Fruit fly (Drosophila melanogaster) whole organism, embryonic: ENCODE results near the gene fiz.

Experiments used
- Abd-B ChIP-seq: fragments of 200-800 bp; sonication (Bioruptor generic); optimal IDR thresholded peaks from 2 replicates; lab custom pipeline; 2018; ENCODE audit warnings: missing biosample characterization, mild to moderate bottlenecking, missing genetic modification characterization, moderate library complexity
- Antp ChIP-seq: fragments of 200-800 bp; sonication (Bioruptor generic); optimal IDR thresholded peaks from 3 replicates; lab custom pipeline; 2016; ENCODE audit warnings: missing biosample characterization, missing genetic modification characterization
- Blimp-1 ChIP-seq: fragments of 200-800 bp; sonication (Bioruptor generic); optimal IDR thresholded peaks from 3 replicates; lab custom pipeline; 2018; ENCODE audit warnings: missing biosample characterization, missing genetic modification characterization, mild to moderate bottlenecking, moderate library complexity, missing genetic modification reagents
- CG10274 ChIP-seq: fragments of 200-800 bp; sonication (Bioruptor generic); optimal IDR thresholded peaks from 3 replicates; lab custom pipeline; 2017; ENCODE audit warnings: missing biosample characterization, mild to moderate bottlenecking, missing genetic modification characterization
- CG10462 ChIP-seq: fragments of 200-800 bp; sonication (Bioruptor generic); optimal IDR thresholded peaks from 2 replicates; lab custom pipeline; 2016; ENCODE audit warnings: missing biosample characterization, missing genetic modification characterization
- CG11695 ChIP-seq: fragments of 200-800 bp; sonication (Bioruptor generic); IDR thresholded peaks from 3 replicates; pipeline ENCODE4 v1.3.6; 2022; ENCODE audit warnings: missing biosample characterization, missing genetic modification characterization
- CG12744 ChIP-seq: fragments of 200-800 bp; sonication (Bioruptor generic); optimal IDR thresholded peaks from 2 replicates; lab custom pipeline; 2016; ENCODE audit warnings: missing biosample characterization, missing genetic modification characterization
- CG12769 ChIP-seq: fragments of 200-800 bp; sonication (Bioruptor generic); optimal IDR thresholded peaks from 2 replicates; lab custom pipeline; 2019; ENCODE audit warnings: missing biosample characterization, mild to moderate bottlenecking, missing genetic modification characterization, moderate library complexity
- CG13624 ChIP-seq: fragments of 200-800 bp; sonication (Bioruptor generic); optimal IDR thresholded peaks from 2 replicates; lab custom pipeline; 2016; ENCODE audit warnings: missing biosample characterization, missing genetic modification characterization
- CG13894 ChIP-seq: fragments of 200-800 bp; sonication (Bioruptor generic); optimal IDR thresholded peaks from 3 replicates; lab custom pipeline; 2018; ENCODE audit warnings: missing biosample characterization, mild to moderate bottlenecking, missing genetic modification characterization, moderate library complexity
- CG14965 ChIP-seq: fragments of 200-800 bp; sonication (Bioruptor generic); optimal IDR thresholded peaks from 2 replicates; lab custom pipeline; 2016; ENCODE audit warnings: missing biosample characterization, missing genetic modification characterization, borderline replicate concordance
- CG15073 ChIP-seq: fragments of 200-800 bp; sonication (Bioruptor generic); optimal IDR thresholded peaks from 2 replicates; lab custom pipeline; 2016; ENCODE audit warnings: missing biosample characterization, missing genetic modification characterization
- CG15514 ChIP-seq: fragments of 200-800 bp; sonication (Bioruptor generic); optimal IDR thresholded peaks from 3 replicates; lab custom pipeline; 2017; ENCODE audit warnings: missing biosample characterization, missing genetic modification characterization, mild to moderate bottlenecking, moderate library complexity, missing genetic modification reagents
- CG1602 ChIP-seq: fragments of 200-800 bp; sonication (Bioruptor generic); optimal IDR thresholded peaks from 3 replicates; lab custom pipeline; 2016; ENCODE audit warnings: missing biosample characterization, missing genetic modification characterization
- CG16863 ChIP-seq: fragments of 200-800 bp; sonication (Bioruptor generic); optimal IDR thresholded peaks from 3 replicates; lab custom pipeline; 2016; ENCODE audit warnings: missing biosample characterization, missing genetic modification characterization
- CG17568 ChIP-seq: fragments of 200-800 bp; sonication (Bioruptor generic); optimal IDR thresholded peaks from 2 replicates; lab custom pipeline; 2018; ENCODE audit warnings: missing biosample characterization, mild to moderate bottlenecking, missing genetic modification characterization, moderate library complexity
- CG1832 ChIP-seq: fragments of 200-800 bp; sonication (Bioruptor generic); optimal IDR thresholded peaks from 2 replicates; lab custom pipeline; 2017; ENCODE audit warnings: missing biosample characterization, mild to moderate bottlenecking, missing genetic modification characterization, inconsistent platforms
- CG31388 ChIP-seq: fragments of 200-800 bp; sonication (Bioruptor generic); optimal IDR thresholded peaks from 2 replicates; lab custom pipeline; 2016; ENCODE audit warnings: missing biosample characterization, missing genetic modification characterization
- CG32772 ChIP-seq: fragments of 200-800 bp; sonication (Bioruptor generic); IDR thresholded peaks from 2 replicates; pipeline ENCODE4 v1.3.6; 2022; ENCODE audit warnings: missing biosample characterization, missing genetic modification characterization
- CG4730 ChIP-seq: fragments of 200-800 bp; sonication (Bioruptor generic); IDR thresholded peaks from 2 replicates; pipeline ENCODE4 v1.3.6; 2022; ENCODE audit warnings: missing biosample characterization, missing genetic modification characterization
- CG6654 ChIP-seq: fragments of 200-800 bp; sonication (Bioruptor generic); optimal IDR thresholded peaks from 2 replicates; lab custom pipeline; 2017; ENCODE audit warnings: missing biosample characterization, mild to moderate bottlenecking, missing genetic modification characterization
- CG6689 ChIP-seq: fragments of 200-800 bp; sonication (Bioruptor generic); IDR thresholded peaks from 2 replicates; pipeline ENCODE4 v1.3.6; 2022; ENCODE audit warnings: missing biosample characterization, missing genetic modification characterization
- CG7839 ChIP-seq: fragments of 200-800 bp; sonication (Bioruptor generic); optimal IDR thresholded peaks from 3 replicates; lab custom pipeline; 2018; ENCODE audit warnings: missing biosample characterization, mild to moderate bottlenecking, missing genetic modification characterization, moderate library complexity
- Chrac-16 ChIP-seq: fragments of 200-800 bp; sonication (Bioruptor generic); optimal IDR thresholded peaks from 3 replicates; lab custom pipeline; 2016; ENCODE audit warnings: missing biosample characterization, missing genetic modification characterization
- CkIIα-i1 ChIP-seq: fragments of 200-800 bp; sonication (Bioruptor generic); IDR thresholded peaks from 2 replicates; pipeline ENCODE4 v1.3.6; 2022; ENCODE audit warnings: missing biosample characterization, missing genetic modification characterization
- Dp ChIP-seq: fragments of 200-800 bp; sonication (Bioruptor generic); optimal IDR thresholded peaks from 2 replicates; lab custom pipeline; 2018; ENCODE audit warnings: missing biosample characterization, mild to moderate bottlenecking, missing genetic modification characterization, moderate library complexity
- E2f1 ChIP-seq: fragments of 200-800 bp; sonication (Bioruptor generic); IDR thresholded peaks from 2 replicates; pipeline ENCODE4 v1.3.6; 2022; ENCODE audit warnings: missing biosample characterization, missing genetic modification characterization
- Fer1 ChIP-seq: fragments of 200-800 bp; sonication (Bioruptor generic); optimal IDR thresholded peaks from 2 replicates; lab custom pipeline; 2017; ENCODE audit warnings: missing biosample characterization, mild to moderate bottlenecking, missing genetic modification characterization
- Gsc ChIP-seq: fragments of 200-800 bp; sonication (Bioruptor generic); IDR thresholded peaks from 2 replicates; pipeline ENCODE4 v1.3.6; 2022; ENCODE audit warnings: missing biosample characterization, missing genetic modification characterization
- HLHmδ ChIP-seq: fragments of 200-800 bp; sonication (Bioruptor generic); optimal IDR thresholded peaks from 2 replicates; lab custom pipeline; 2018; ENCODE audit warnings: missing biosample characterization, mild to moderate bottlenecking, missing genetic modification characterization, moderate library complexity
- NC2β ChIP-seq: fragments of 200-800 bp; sonication (Bioruptor generic); optimal IDR thresholded peaks from 2 replicates; lab custom pipeline; 2016; ENCODE audit warnings: missing biosample characterization, missing genetic modification characterization
- NfI ChIP-seq: fragments of 200-800 bp; sonication (Bioruptor generic); optimal IDR thresholded peaks from 3 replicates; lab custom pipeline; 2018; ENCODE audit warnings: missing biosample characterization, mild to moderate bottlenecking, missing genetic modification characterization, moderate library complexity
- Rfx ChIP-seq: fragments of 200-800 bp; sonication (Bioruptor generic); IDR thresholded peaks from 2 replicates; pipeline ENCODE4 v1.3.6; 2022; ENCODE audit warnings: missing biosample characterization, missing genetic modification characterization
- ab ChIP-seq: fragments of 200-800 bp; sonication (Bioruptor generic); optimal IDR thresholded peaks from 2 replicates; lab custom pipeline; 2016; ENCODE audit warnings: missing biosample characterization, missing genetic modification characterization
- amos ChIP-seq: fragments of 200-800 bp; sonication (Bioruptor generic); IDR thresholded peaks from 2 replicates; pipeline ENCODE4 v1.3.6; 2022; ENCODE audit warnings: missing biosample characterization, missing genetic modification characterization; ENCODE audit not compliant: partially characterized antibody
- aop ChIP-seq: fragments of 200-800 bp; sonication (Bioruptor generic); IDR thresholded peaks from 2 replicates; pipeline ENCODE4 v1.3.6; 2022; ENCODE audit warnings: missing biosample characterization, missing genetic modification characterization
- ato ChIP-seq: fragments of 200-800 bp; sonication (Bioruptor generic); IDR thresholded peaks from 2 replicates; pipeline ENCODE4 v1.3.6; 2022; ENCODE audit warnings: missing biosample characterization, missing genetic modification characterization; ENCODE audit not compliant: partially characterized antibody
- cad ChIP-seq: fragments of >200 bp; optimal IDR thresholded peaks from 2 replicates; lab custom pipeline; 2017; ENCODE audit warnings: missing biosample characterization, missing genetic modification characterization
- caup ChIP-seq: fragments of 200-800 bp; sonication (Bioruptor generic); optimal IDR thresholded peaks from 3 replicates; lab custom pipeline; 2017; ENCODE audit warnings: missing biosample characterization, mild to moderate bottlenecking, missing genetic modification characterization, moderate library complexity; ENCODE audit not compliant: severe bottlenecking
- cg ChIP-seq: fragments of 200-800 bp; sonication (Bioruptor generic); optimal IDR thresholded peaks from 3 replicates; lab custom pipeline; 2019; ENCODE audit warnings: missing biosample characterization, mild to moderate bottlenecking, missing genetic modification characterization, moderate library complexity
- grn ChIP-seq: fragments of 200-800 bp; sonication (Bioruptor generic); optimal IDR thresholded peaks from 3 replicates; lab custom pipeline; 2017; ENCODE audit warnings: missing biosample characterization, missing genetic modification characterization
- gro ChIP-seq: fragments of 200-800 bp; sonication (Bioruptor generic); optimal IDR thresholded peaks from 2 replicates; lab custom pipeline; 2016; ENCODE audit warnings: missing biosample characterization, missing genetic modification characterization
- ken ChIP-seq: fragments of 200-800 bp; sonication (Bioruptor generic); IDR thresholded peaks from 3 replicates; pipeline ENCODE4 v1.3.6; 2022; ENCODE audit warnings: missing biosample characterization, missing genetic modification characterization
- nau ChIP-seq: fragments of 200-800 bp; sonication (Bioruptor generic); optimal IDR thresholded peaks from 3 replicates; lab custom pipeline; 2017; ENCODE audit warnings: missing biosample characterization, mild to moderate bottlenecking, missing genetic modification characterization, missing genetic modification reagents
- oc ChIP-seq: fragments of 200-800 bp; sonication (Bioruptor generic); optimal IDR thresholded peaks from 2 replicates; lab custom pipeline; 2018; ENCODE audit warnings: missing biosample characterization, mild to moderate bottlenecking, missing genetic modification characterization, moderate library complexity
- pnt ChIP-seq: fragments of 200-800 bp; sonication (Bioruptor generic); optimal IDR thresholded peaks from 3 replicates; lab custom pipeline; 2016; ENCODE audit warnings: missing biosample characterization, missing genetic modification characterization
- pzg ChIP-seq: fragments of 200-800 bp; sonication (Bioruptor generic); optimal IDR thresholded peaks from 3 replicates; lab custom pipeline; 2018; ENCODE audit warnings: missing biosample characterization, mild to moderate bottlenecking, missing genetic modification characterization, moderate library complexity
- sqz ChIP-seq: fragments of 200-800 bp; sonication (Bioruptor generic); optimal IDR thresholded peaks from 3 replicates; lab custom pipeline; 2018; ENCODE audit warnings: missing biosample characterization, mild to moderate bottlenecking, missing genetic modification characterization
- tgo ChIP-seq: fragments of 200-800 bp; sonication (Bioruptor generic); IDR thresholded peaks from 3 replicates; pipeline ENCODE4 v1.3.6; 2022; ENCODE audit warnings: missing biosample characterization, missing genetic modification characterization

fiz gene

DNA sequence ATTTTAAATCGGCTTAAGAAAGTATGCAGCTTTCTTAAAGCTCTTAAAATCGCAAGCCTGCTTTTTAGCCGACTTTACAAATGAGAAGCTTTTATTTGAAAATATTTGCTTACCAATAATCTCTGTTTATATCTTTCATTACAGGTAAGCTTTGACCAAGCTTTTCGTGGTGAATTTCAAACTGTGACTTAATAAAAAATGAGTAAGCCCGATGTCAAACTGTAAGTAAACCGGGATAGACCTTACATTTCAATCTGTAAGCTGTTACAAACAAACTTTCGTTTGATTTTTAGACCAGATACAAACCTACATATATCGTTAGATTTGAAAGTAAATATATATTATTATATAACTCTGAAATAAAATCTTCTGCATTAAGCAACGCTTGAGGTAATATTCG is 24.0 kb downstream of the fiz start:
- no peak for TF ChIP-seq NC2β
- TF ChIP-seq oc (tag; lab: Kevin White, UChicago): peak; percentile 35
- no peak for TF ChIP-seq HLHmδ (GFP tag; lab: Kevin White, UChicago)
- no peak for TF ChIP-seq ab
- no peak for TF ChIP-seq Chrac-16
- TF ChIP-seq CG7839: no peak
- no peak for TF ChIP-seq Dp (GFP tag; lab: Kevin White, UChicago)
- peak; percentile 7 for TF ChIP-seq sqz
- no peak for TF ChIP-seq CG14965 (GFP tag; lab: Kevin White, UChicago)
- no peak for TF ChIP-seq CkIIα-i1
- TF ChIP-seq Abd-B (GFP tag; lab: Kevin White, UChicago): peak; percentile 11
- TF ChIP-seq CG12769 (tag; lab: Kevin White, UChicago): peak; percentile 74
- no peak for TF ChIP-seq E2f1 (GFP tag; lab: Robert Waterston, UW)
- TF ChIP-seq Blimp-1: peak; percentile 9
- TF ChIP-seq CG6654 (GFP tag; lab: Kevin White, UChicago): peak; percentile 97
- TF ChIP-seq, all 482 proteins: peak for 6

DNA sequence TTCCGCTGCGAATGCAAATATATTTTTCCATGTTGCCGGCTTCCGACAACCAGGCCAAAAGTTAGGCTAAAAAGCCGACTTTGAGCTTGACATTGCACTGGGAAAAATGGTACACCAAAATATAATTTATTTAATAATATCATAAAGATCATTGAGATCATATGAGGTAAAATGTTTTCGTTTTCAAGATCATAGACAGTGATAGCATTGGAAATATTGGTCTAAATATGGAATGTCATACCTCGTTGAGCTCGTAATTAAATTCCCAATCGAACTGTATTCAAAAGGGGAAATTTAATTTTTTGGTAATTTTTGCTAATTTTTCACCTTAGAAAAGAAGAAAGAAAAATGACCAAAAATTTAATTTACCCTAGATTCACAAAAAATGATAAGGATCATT is 25.5 kb downstream of the fiz start:
- TF ChIP-seq amos (GFP tag; lab: Robert Waterston, UW) (no peak), tgo (GFP tag; lab: Robert Waterston, UW) (no peak), pnt (no peak), aop (GFP tag; lab: Robert Waterston, UW) (no peak), CG13894 (no peak), CG1602 (no peak), ken (GFP tag; lab: Robert Waterston, UW) (no peak), nau (GFP tag; lab: Kevin White, UChicago) (no peak), Rfx (no peak), CG1832 (GFP tag; lab: Kevin White, UChicago) (no peak)

DNA sequence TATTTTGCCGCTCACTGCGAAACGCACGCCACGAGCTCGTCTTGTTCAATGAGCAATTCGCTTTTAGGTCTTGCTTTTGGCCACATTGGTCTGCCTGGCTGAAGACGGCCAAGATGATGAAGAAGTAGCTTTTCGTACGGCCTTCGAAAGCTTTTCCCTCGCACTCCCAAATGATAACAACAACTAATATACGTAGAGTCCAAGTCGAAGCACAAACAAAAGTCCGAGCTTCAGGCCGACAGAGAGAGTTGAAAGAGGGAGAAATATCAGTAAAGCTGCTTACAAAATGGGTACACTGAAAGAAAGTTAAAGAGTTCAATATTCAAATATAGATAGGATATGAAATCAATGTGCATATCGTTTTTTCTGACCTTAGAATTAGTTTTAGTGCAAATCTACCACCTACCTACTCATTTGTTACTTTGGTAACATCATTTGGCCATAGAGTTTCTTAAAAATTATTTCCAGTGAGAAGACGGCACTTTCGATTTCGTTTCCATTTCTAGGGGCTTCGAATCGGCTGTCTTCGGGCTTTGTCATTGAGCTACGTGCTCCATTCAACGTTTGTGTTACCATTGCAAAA is 26.9 kb downstream of the fiz start, which contains the start of the genes CG45064 and CG45065:
CG45064 (minus strand) TSS at position 51 of the 583 bp plus-strand sequence.
CG45065 (minus strand) TSS at position 51 of the 583 bp plus-strand sequence.
- TF ChIP-seq CG15073 (GFP tag; lab: Kevin White, UChicago) (peak; percentile 28), ato (GFP tag; lab: Robert Waterston, UW) (no peak), CG31388 (GFP tag; lab: Kevin White, UChicago) (peak; percentile 21), CG4730 (GFP tag; lab: Robert Waterston, UW) (peak; percentile 73), grn (GFP tag; lab: Kevin White, UChicago) (peak; percentile 2), Antp (GFP tag; lab: Kevin White, UChicago) (peak; percentile 76), CG32772 (GFP tag; lab: Robert Waterston, UW) (peak; percentile 83), CG12744 (peak; percentile 54), CG11695 (peak; percentile 69; the same call in 2 of the 3 replicates), pzg (GFP tag; lab: Kevin White, UChicago) (no peak), cad (GFP tag; lab: Kevin White, UChicago) (no peak), tgo (GFP tag; lab: Robert Waterston, UW) (peak; percentile 66), CG10274 (GFP tag; lab: Kevin White, UChicago) (peak; percentile 50), caup (peak; percentile 61), NfI (GFP tag; lab: Kevin White, UChicago) (peak; percentile 81), Fer1 (GFP tag; lab: Kevin White, UChicago) (peak; percentile 75), cg (GFP tag; lab: Kevin White, UChicago) (no peak), CG10462 (peak; percentile 69), gro (GFP tag; lab: Kevin White, UChicago) (peak; percentile 35), CG15514 (GFP tag; lab: Kevin White, UChicago) (peak; percentile 35), CG6689 (GFP tag; lab: Robert Waterston, UW) (peak; percentile 79), CG16863 (peak; percentile 78), CG13624 (GFP tag; lab: Kevin White, UChicago) (peak; percentile 68), Gsc (GFP tag; lab: Robert Waterston, UW) (peak; percentile 59; the same call in 1 of the 2 replicates), CG17568 (peak; percentile 64)
